Fruit fly (Drosophila melanogaster) whole organism, embryonic: ENCODE measurements around the gene Tango5.

ENCODE experiments used
- Antp ChIP-seq: fragments of 200-800 bp; sonication (Bioruptor generic); optimal IDR thresholded peaks from 3 replicates; lab custom pipeline; 2016; ENCODE audit warnings: missing biosample characterization, missing genetic modification characterization
- Bteb2 ChIP-seq: fragments of 200-800 bp; sonication (Bioruptor generic); optimal IDR thresholded peaks from 2 replicates; lab custom pipeline; 2016; ENCODE audit warnings: missing biosample characterization, missing genetic modification characterization
- CG11247 ChIP-seq: fragments of 200-800 bp; sonication (Bioruptor generic); IDR thresholded peaks from 2 replicates; pipeline ENCODE4 v1.3.6; 2022; ENCODE audit warnings: missing biosample characterization, missing genetic modification characterization
- CG13775 ChIP-seq: fragments of 200-800 bp; sonication (Bioruptor generic); optimal IDR thresholded peaks from 3 replicates; lab custom pipeline; 2017; ENCODE audit warnings: missing biosample characterization, mild to moderate bottlenecking, missing genetic modification characterization
- CG15514 ChIP-seq: fragments of 200-800 bp; sonication (Bioruptor generic); optimal IDR thresholded peaks from 3 replicates; lab custom pipeline; 2017; ENCODE audit warnings: missing biosample characterization, missing genetic modification characterization, mild to moderate bottlenecking, moderate library complexity, missing genetic modification reagents
- CG16813 ChIP-seq: fragments of 200-800 bp; sonication (Bioruptor generic); IDR thresholded peaks from 3 replicates; pipeline ENCODE4 v1.3.6; 2022; ENCODE audit warnings: missing biosample characterization, missing genetic modification characterization; ENCODE audit not compliant: partially characterized antibody
- CG16863 ChIP-seq: fragments of 200-800 bp; sonication (Bioruptor generic); optimal IDR thresholded peaks from 3 replicates; lab custom pipeline; 2016; ENCODE audit warnings: missing biosample characterization, missing genetic modification characterization
- CG17361 ChIP-seq: fragments of 200-800 bp; sonication (Bioruptor generic); IDR thresholded peaks from 3 replicates; pipeline ENCODE4 v1.3.6; 2022; ENCODE audit warnings: missing biosample characterization, missing genetic modification characterization
- CG17568 ChIP-seq: fragments of 200-800 bp; sonication (Bioruptor generic); optimal IDR thresholded peaks from 2 replicates; lab custom pipeline; 2018; ENCODE audit warnings: missing biosample characterization, mild to moderate bottlenecking, missing genetic modification characterization, moderate library complexity
- CG18599 ChIP-seq: fragments of 200-800 bp; sonication (Bioruptor generic); optimal IDR thresholded peaks from 3 replicates; lab custom pipeline; 2017; ENCODE audit warnings: missing biosample characterization, missing genetic modification characterization, mild to moderate bottlenecking, moderate library complexity, missing genetic modification reagents
- CG2129 ChIP-seq: fragments of 200-800 bp; sonication (Bioruptor generic); IDR thresholded peaks from 2 replicates; pipeline ENCODE4 v1.3.6; 2022; ENCODE audit warnings: missing biosample characterization, missing genetic modification characterization; ENCODE audit not compliant: partially characterized antibody
- CG2875 ChIP-seq: fragments of 200-800 bp; sonication (Bioruptor generic); optimal IDR thresholded peaks from 2 replicates; lab custom pipeline; 2017; ENCODE audit warnings: missing biosample characterization, mild to moderate bottlenecking, missing genetic modification characterization, missing genetic modification reagents
- CG32772 ChIP-seq: fragments of 200-800 bp; sonication (Bioruptor generic); IDR thresholded peaks from 2 replicates; pipeline ENCODE4 v1.3.6; 2022; ENCODE audit warnings: missing biosample characterization, missing genetic modification characterization
- CG3838 ChIP-seq: fragments of 200-800 bp; sonication (Bioruptor generic); optimal IDR thresholded peaks from 3 replicates; lab custom pipeline; 2016; ENCODE audit warnings: missing biosample characterization, missing genetic modification characterization
- CG3847 ChIP-seq: fragments of 200-800 bp; sonication (Bioruptor generic); IDR thresholded peaks from 2 replicates; pipeline ENCODE4 v1.3.6; 2022; ENCODE audit warnings: missing biosample characterization, missing genetic modification characterization
- CG5180 ChIP-seq: fragments of 200-800 bp; sonication (Bioruptor generic); optimal IDR thresholded peaks from 3 replicates; lab custom pipeline; 2017; ENCODE audit warnings: missing biosample characterization, missing genetic modification characterization, mild to moderate bottlenecking, moderate library complexity, missing genetic modification reagents
- CG6175 ChIP-seq: fragments of 200-800 bp; sonication (Bioruptor generic); IDR thresholded peaks from 3 replicates; pipeline ENCODE4 v1.3.6; 2022; ENCODE audit warnings: missing biosample characterization, missing genetic modification characterization
- CG6813 ChIP-seq: fragments of 200-800 bp; sonication (Bioruptor generic); optimal IDR thresholded peaks from 2 replicates; lab custom pipeline; 2017; ENCODE audit warnings: missing biosample characterization, missing genetic modification characterization, mild to moderate bottlenecking, moderate library complexity, missing genetic modification reagents
- CG7357 ChIP-seq: fragments of 200-800 bp; sonication (Bioruptor generic); IDR thresholded peaks from 3 replicates; pipeline ENCODE4 v1.3.6; 2022; ENCODE audit warnings: missing biosample characterization, missing genetic modification characterization
- CG8290 ChIP-seq, 3 experiments: fragments of 200-800 bp; sonication (Bioruptor generic); optimal IDR thresholded peaks; 2 replicates each; lab custom pipeline; 2016 to 2019; ENCODE audit warnings: missing biosample characterization in 3 of 3, missing genetic modification characterization in 3 of 3, mild to moderate bottlenecking in 2 of 3, moderate library complexity in 1 of 3
- CG8924 ChIP-seq: fragments of 200-800 bp; optimal IDR thresholded peaks from 3 replicates; lab custom pipeline; 2019; ENCODE audit warnings: missing biosample characterization, mild to moderate bottlenecking, missing genetic modification characterization, moderate library complexity
- CG8944 ChIP-seq: fragments of 200-800 bp; sonication (Bioruptor generic); optimal IDR thresholded peaks from 3 replicates; lab custom pipeline; 2016; ENCODE audit warnings: missing biosample characterization, missing genetic modification characterization
- CG9609 ChIP-seq: fragments of 200-800 bp; sonication (Bioruptor generic); optimal IDR thresholded peaks from 3 replicates; lab custom pipeline; 2016; ENCODE audit warnings: missing biosample characterization, missing genetic modification characterization
- Dek ChIP-seq: fragments of 200-800 bp; sonication (Bioruptor generic); optimal IDR thresholded peaks from 3 replicates; lab custom pipeline; 2019; ENCODE audit warnings: missing biosample characterization, mild to moderate bottlenecking, missing genetic modification characterization, moderate library complexity
- Dfd ChIP-seq, 2 experiments: fragments of >200 bp; optimal IDR thresholded peaks; 2 replicates each; lab custom pipeline; 2017; ENCODE audit warnings: missing biosample characterization in 2 of 2, missing genetic modification characterization in 2 of 2
- Dref ChIP-seq: fragments of 200-800 bp; sonication (Bioruptor generic); IDR thresholded peaks from 2 replicates; pipeline ENCODE4 v1.3.6; 2022; ENCODE audit warnings: missing biosample characterization, missing genetic modification characterization
- MTF-1 ChIP-seq: fragments of 200-800 bp; sonication (Bioruptor generic); optimal IDR thresholded peaks from 2 replicates; lab custom pipeline; 2018; ENCODE audit warnings: missing biosample characterization, mild to moderate bottlenecking, missing genetic modification characterization, borderline replicate concordance
- Med ChIP-seq: fragments of 200-800 bp; sonication (Bioruptor generic); peaks from one replicate; lab custom pipeline; 2016; ENCODE audit warnings: missing biosample characterization, missing genetic modification characterization, mild to moderate bottlenecking, inconsistent platforms, moderate library complexity
- NfI ChIP-seq: fragments of 200-800 bp; sonication (Bioruptor generic); optimal IDR thresholded peaks from 3 replicates; lab custom pipeline; 2018; ENCODE audit warnings: missing biosample characterization, mild to moderate bottlenecking, missing genetic modification characterization, moderate library complexity
- Six4 ChIP-seq: fragments of 200-800 bp; sonication (Bioruptor generic); optimal IDR thresholded peaks from 2 replicates; lab custom pipeline; 2016; ENCODE audit warnings: missing biosample characterization, missing genetic modification characterization
- Ssrp ChIP-seq: fragments of 200-800 bp; sonication (Bioruptor generic); optimal IDR thresholded peaks from 2 replicates; lab custom pipeline; 2018; ENCODE audit warnings: missing biosample characterization, mild to moderate bottlenecking, missing genetic modification characterization, moderate library complexity
- ase ChIP-seq: fragments of 200-800 bp; sonication (Bioruptor generic); IDR thresholded peaks from 3 replicates; pipeline ENCODE4 v1.3.6; 2022; ENCODE audit warnings: missing biosample characterization, missing genetic modification characterization
- bsh ChIP-seq, 2 experiments: fragments of 200-800 bp; sonication (Bioruptor generic); optimal IDR thresholded peaks; 2 replicates each; lab custom pipeline; 2017 to 2018; ENCODE audit warnings: mild to moderate bottlenecking in 2 of 2, missing biosample characterization in 2 of 2, missing genetic modification characterization in 2 of 2, moderate library complexity in 1 of 2
- chinmo ChIP-seq: fragments of 200-800 bp; sonication (Bioruptor generic); IDR thresholded peaks from 4 replicates; pipeline ENCODE4 v1.3.6; 2022; ENCODE audit warnings: missing biosample characterization, missing genetic modification characterization; ENCODE audit not compliant: partially characterized antibody
- corto ChIP-seq: fragments of 200-800 bp; sonication (Bioruptor generic); optimal IDR thresholded peaks from 2 replicates; lab custom pipeline; 2016; ENCODE audit warnings: missing biosample characterization, mild to moderate bottlenecking, missing genetic modification characterization, moderate library complexity
- da ChIP-seq: fragments of 200-800 bp; sonication (Bioruptor generic); optimal IDR thresholded peaks from 2 replicates; lab custom pipeline; 2016; ENCODE audit warnings: missing biosample characterization, missing genetic modification characterization
- danr ChIP-seq: fragments of 200-800 bp; sonication (Bioruptor generic); IDR thresholded peaks from 2 replicates; pipeline ENCODE4 v1.3.6; 2022; ENCODE audit warnings: missing biosample characterization, missing genetic modification characterization
- esg ChIP-seq: fragments of 200-800 bp; sonication (Bioruptor generic); conservative IDR thresholded peaks from 2 replicates; pipeline ENCODE4 v1.3.6; 2022; ENCODE audit warnings: missing biosample characterization, missing genetic modification characterization
- fu2 ChIP-seq: fragments of 200-800 bp; sonication (Bioruptor generic); optimal IDR thresholded peaks from 2 replicates; lab custom pipeline; 2016; ENCODE audit warnings: missing biosample characterization, missing genetic modification characterization
- gce ChIP-seq: fragments of 200-800 bp; sonication (Bioruptor generic); IDR thresholded peaks from 3 replicates; pipeline ENCODE4 v1.3.6; 2022; ENCODE audit warnings: missing biosample characterization, missing genetic modification characterization
- gcm ChIP-seq: fragments of 200-800 bp; sonication (Bioruptor generic); optimal IDR thresholded peaks from 2 replicates; lab custom pipeline; 2019; ENCODE audit warnings: missing biosample characterization, mild to moderate bottlenecking, missing genetic modification characterization, moderate library complexity
- hb ChIP-seq: fragments of 200-800 bp; sonication (Bioruptor generic); IDR thresholded peaks from 3 replicates; pipeline ENCODE4 v1.3.6; 2022; ENCODE audit warnings: missing biosample characterization, missing genetic modification characterization; ENCODE audit not compliant: partially characterized antibody
- hth ChIP-seq: fragments of >200 bp; optimal IDR thresholded peaks from 2 replicates; lab custom pipeline; 2017; ENCODE audit warnings: inconsistent platforms
- ken ChIP-seq: fragments of 200-800 bp; sonication (Bioruptor generic); IDR thresholded peaks from 3 replicates; pipeline ENCODE4 v1.3.6; 2022; ENCODE audit warnings: missing biosample characterization, missing genetic modification characterization
- lab ChIP-seq: fragments of 200-800 bp; sonication (Bioruptor generic); optimal IDR thresholded peaks from 3 replicates; lab custom pipeline; 2017; ENCODE audit warnings: missing biosample characterization, missing genetic modification characterization, mild to moderate bottlenecking, moderate library complexity, missing genetic modification reagents
- mam ChIP-seq: fragments of 200-800 bp; sonication (Bioruptor generic); optimal IDR thresholded peaks from 3 replicates; lab custom pipeline; 2016; ENCODE audit warnings: missing biosample characterization, missing genetic modification characterization
- mirr ChIP-seq: fragments of 200-800 bp; sonication (Bioruptor generic); optimal IDR thresholded peaks from 3 replicates; lab custom pipeline; 2018; ENCODE audit warnings: missing biosample characterization, mild to moderate bottlenecking, missing genetic modification characterization
- onecut ChIP-seq: fragments of 200-800 bp; sonication (Bioruptor generic); IDR thresholded peaks from 2 replicates; pipeline ENCODE4 v1.3.6; 2022; ENCODE audit warnings: missing biosample characterization, missing genetic modification characterization
- pros ChIP-seq: fragments of 200-800 bp; sonication (Bioruptor generic); optimal IDR thresholded peaks from 3 replicates; lab custom pipeline; 2019; ENCODE audit warnings: missing biosample characterization, mild to moderate bottlenecking, missing genetic modification characterization, moderate library complexity
- twi ChIP-seq: fragments of 200-800 bp; optimal IDR thresholded peaks from 2 replicates; lab custom pipeline; 2019; ENCODE audit warnings: missing biosample characterization, mild to moderate bottlenecking, missing genetic modification characterization, moderate library complexity
- usp ChIP-seq: fragments of >200 bp; optimal IDR thresholded peaks from 2 replicates; lab custom pipeline; 2017; ENCODE audit warnings: missing biosample characterization, missing genetic modification characterization

Gene Tango5

DNA sequence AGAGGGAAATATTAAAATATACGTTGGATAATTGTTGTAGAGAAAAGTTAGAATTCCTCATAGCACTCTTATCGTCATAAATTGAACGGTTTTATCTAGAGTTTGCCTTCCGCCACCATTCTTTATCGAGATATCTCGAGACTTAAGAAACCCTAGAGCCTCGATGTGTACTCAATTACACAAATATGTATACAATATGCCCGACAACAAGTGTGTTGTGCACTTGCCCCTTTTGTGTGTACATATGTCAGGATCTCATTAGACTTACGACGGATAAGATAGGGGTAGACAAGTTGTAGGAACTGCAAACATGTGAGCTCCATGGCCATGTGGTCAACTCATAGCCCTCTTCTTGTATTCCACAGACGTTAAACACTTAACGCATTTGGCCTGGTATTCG is 9.3 kb upstream of the Tango5 start (continued):
- no peak for TF ChIP-seq CG17568
- TF ChIP-seq CG13775 (GFP tag; lab: Kevin White, UChicago): no peak
- no peak for TF ChIP-seq usp
- TF ChIP-seq CG15514 (GFP tag; lab: Kevin White, UChicago): no peak
- TF ChIP-seq CG6813 (GFP tag; lab: Kevin White, UChicago): no peak
- no peak for TF ChIP-seq Dfd (GFP tag; optimal IDR thresholded peaks at IDR 0.05; lab: Kevin White, UChicago)
- no peak for TF ChIP-seq Dref (GFP tag; lab: Robert Waterston, UW)
- no peak for TF ChIP-seq onecut (GFP tag; lab: Robert Waterston, UW)
- peak; percentile 4 for TF ChIP-seq lab
- no peak for TF ChIP-seq MTF-1
- no peak for TF ChIP-seq gce (GFP tag; lab: Robert Waterston, UW)
- TF ChIP-seq CG16863: no peak
- no peak for TF ChIP-seq CG7357 (GFP tag; lab: Robert Waterston, UW)
- TF ChIP-seq twi (tag; lab: Kevin White, UChicago): peak; percentile 34
- no peak for TF ChIP-seq CG8290 (GFP tag; optimal IDR thresholded peaks at IDR 0.05; lab: Kevin White, UChicago)
- TF ChIP-seq CG8290 (tag; optimal IDR thresholded peaks at IDR 0.05; lab: Kevin White, UChicago): no peak
- no peak for TF ChIP-seq mirr (GFP tag; lab: Kevin White, UChicago)
- TF ChIP-seq CG16813 (GFP tag; lab: Robert Waterston, UW): no peak
- TF ChIP-seq CG3847 (GFP tag; lab: Robert Waterston, UW): no peak
- TF ChIP-seq fu2 (GFP tag; lab: Kevin White, UChicago): no peak
- no peak for TF ChIP-seq Six4
- TF ChIP-seq hth: no peak
- TF ChIP-seq CG32772 (GFP tag; lab: Robert Waterston, UW): no peak
- no peak for TF ChIP-seq mam (GFP tag; lab: Kevin White, UChicago)
- no peak for TF ChIP-seq danr (GFP tag; lab: Robert Waterston, UW)
- TF ChIP-seq hb: no peak
- TF ChIP-seq NfI (GFP tag; lab: Kevin White, UChicago): no peak
- TF ChIP-seq CG17361: no peak
- no peak for TF ChIP-seq corto
- no peak for TF ChIP-seq CG6175 (GFP tag; lab: Robert Waterston, UW)
- no peak for TF ChIP-seq esg (GFP tag; lab: Robert Waterston, UW)
- no peak for TF ChIP-seq CG8924 (tag; lab: Kevin White, UChicago)
- no peak for TF ChIP-seq ase (GFP tag; lab: Robert Waterston, UW)
- TF ChIP-seq CG2129 (GFP tag; lab: Robert Waterston, UW): no peak
- no peak for TF ChIP-seq da
- TF ChIP-seq bsh (GFP tag; optimal IDR thresholded peaks at IDR 0.05; lab: Kevin White, UChicago): no peak
- TF ChIP-seq Bteb2: no peak
- no peak for TF ChIP-seq ken
- no peak for TF ChIP-seq Antp (GFP tag; lab: Kevin White, UChicago)
- no peak for TF ChIP-seq CG11247 (GFP tag; lab: Robert Waterston, UW)
- no peak for TF ChIP-seq chinmo
- TF ChIP-seq pros (GFP tag; lab: Kevin White, UChicago): peak; percentile 2
- no peak for TF ChIP-seq CG5180
- TF ChIP-seq Dek: no peak
- TF ChIP-seq Ssrp (tag; lab: Kevin White, UChicago): no peak
- TF ChIP-seq Med (GFP tag; lab: Kevin White, UChicago): peak; percentile 35
- TF ChIP-seq CG18599 (GFP tag; lab: Kevin White, UChicago): no peak
- TF ChIP-seq CG9609 (GFP tag; lab: Kevin White, UChicago): no peak
- TF ChIP-seq CG3838 (GFP tag; lab: Kevin White, UChicago): no peak
- no peak for TF ChIP-seq CG8944 (GFP tag; lab: Kevin White, UChicago)
- no peak for TF ChIP-seq CG2875 (GFP tag; lab: Kevin White, UChicago)
- TF ChIP-seq gcm (GFP tag; lab: Kevin White, UChicago): peak; percentile 1
